Fruit fly (Drosophila melanogaster) whole organism, wandering third instar larva: ENCODE measurements around the gene CG4218.

Experiments used
- Abd-B ChIP-seq: fragments of >200 bp; optimal IDR thresholded peaks from 2 replicates; lab custom pipeline; 2017; ENCODE audit warnings: missing biosample characterization, missing genetic modification characterization
- CG32264 ChIP-seq: fragments of 200-800 bp; sonication (Bioruptor generic); optimal IDR thresholded peaks from 2 replicates; lab custom pipeline; 2016; ENCODE audit warnings: missing biosample characterization, missing genetic modification characterization
- CG9705 ChIP-seq: fragments of 200-800 bp; sonication (Bioruptor generic); optimal IDR thresholded peaks from 2 replicates; lab custom pipeline; 2018; ENCODE audit warnings: missing biosample characterization, mild to moderate bottlenecking, missing genetic modification characterization
- CrebA ChIP-seq: fragments of 200-800 bp; sonication (Bioruptor generic); optimal IDR thresholded peaks from 2 replicates; lab custom pipeline; 2016; ENCODE audit warnings: missing biosample characterization, mild to moderate bottlenecking, missing genetic modification characterization, borderline replicate concordance
- Dfd ChIP-seq: fragments of >200 bp; optimal IDR thresholded peaks from 2 replicates; lab custom pipeline; 2017; ENCODE audit warnings: missing biosample characterization, missing genetic modification characterization
- Dif ChIP-seq: fragments of 200-275, 200-300 bp; sonication (Bioruptor generic); optimal IDR thresholded peaks from 2 replicates; lab custom pipeline; 2018; ENCODE audit warnings: missing biosample characterization, missing genetic modification characterization; ENCODE audit not compliant: partially characterized antibody
- GATAd ChIP-seq: sonication (Bioruptor generic); optimal IDR thresholded peaks from 2 replicates; lab custom pipeline; 2016; ENCODE audit warnings: missing biosample characterization, missing genetic modification characterization
- HLH106 ChIP-seq: fragments of 200-800 bp; optimal IDR thresholded peaks from 3 replicates; lab custom pipeline; 2019; ENCODE audit warnings: missing biosample characterization, mild to moderate bottlenecking, missing genetic modification characterization, moderate library complexity
- Hnf4 ChIP-seq: fragments of 200-800 bp; sonication (Bioruptor generic); optimal IDR thresholded peaks from 2 replicates; lab custom pipeline; 2016; ENCODE audit warnings: missing biosample characterization, mild to moderate bottlenecking, missing genetic modification characterization
- Hr78 ChIP-seq: fragments of >200 bp; optimal IDR thresholded peaks from 2 replicates; lab custom pipeline; 2017; ENCODE audit warnings: missing biosample characterization, missing genetic modification characterization
- Jra ChIP-seq: sonication (Bioruptor generic); optimal IDR thresholded peaks from 2 replicates; lab custom pipeline; 2016; ENCODE audit warnings: missing biosample characterization, missing genetic modification characterization
- Mio ChIP-seq: sonication (Bioruptor generic); optimal IDR thresholded peaks from 2 replicates; lab custom pipeline; 2016; ENCODE audit warnings: missing biosample characterization, missing genetic modification characterization
- Myc ChIP-seq: fragments of >200 bp; optimal IDR thresholded peaks from 2 replicates; lab custom pipeline; 2017
- N ChIP-seq: fragments of >200 bp; optimal IDR thresholded peaks from 2 replicates; lab custom pipeline; 2018; ENCODE audit warnings: missing biosample characterization, missing external identifiers, missing genetic modification characterization
- OdsH ChIP-seq: fragments of 200-800 bp; sonication (Bioruptor generic); optimal IDR thresholded peaks from 2 replicates; lab custom pipeline; 2016; ENCODE audit warnings: missing biosample characterization, mild to moderate bottlenecking, missing genetic modification characterization
- Rel ChIP-seq, 2 experiments: fragments of 200-800 bp; sonication (Bioruptor generic) in 1 of 2; optimal IDR thresholded peaks; 2 replicates in 1 of 2; 3 replicates in 1 of 2; lab custom pipeline; 2016 to 2019; ENCODE audit warnings: mild to moderate bottlenecking in 2 of 2, missing biosample characterization in 2 of 2, missing genetic modification characterization in 2 of 2, moderate library complexity in 1 of 2
- Sp1 ChIP-seq: fragments of 200-800 bp; sonication (Bioruptor generic); optimal IDR thresholded peaks from 3 replicates; lab custom pipeline; 2019; ENCODE audit warnings: missing biosample characterization, mild to moderate bottlenecking, missing genetic modification characterization, moderate library complexity
- br ChIP-seq: fragments of 200-800 bp; sonication (Bioruptor generic); optimal IDR thresholded peaks from 2 replicates; lab custom pipeline; 2016; ENCODE audit warnings: missing biosample characterization, missing genetic modification characterization
- brk ChIP-seq: fragments of 200-800 bp; sonication (Bioruptor generic); optimal IDR thresholded peaks from 2 replicates; lab custom pipeline; 2016; ENCODE audit warnings: missing biosample characterization, mild to moderate bottlenecking, missing genetic modification characterization
- dl ChIP-seq, 2 experiments: fragments of 175-275, 200-275 bp in 1 of 2; fragments of 200-275 bp in 1 of 2; sonication (Bioruptor generic); optimal IDR thresholded peaks; lab custom pipeline; 2018; ENCODE audit warnings: mild to moderate bottlenecking in 2 of 2, missing biosample characterization in 2 of 2, missing genetic modification characterization in 2 of 2, moderate library complexity in 2 of 2; ENCODE audit not compliant: partially characterized antibody in 2 of 2, insufficient read depth in 1 of 2
- dsf ChIP-seq: sonication (Bioruptor generic); optimal IDR thresholded peaks from 2 replicates; lab custom pipeline; 2016; ENCODE audit warnings: missing biosample characterization, missing genetic modification characterization, borderline replicate concordance
- ey ChIP-seq: fragments of 200-800 bp; sonication (Bioruptor generic); optimal IDR thresholded peaks from 2 replicates; lab custom pipeline; 2016; ENCODE audit warnings: missing biosample characterization, missing genetic modification characterization
- foxo ChIP-seq, 2 experiments: fragments of 200-800 bp; sonication (Bioruptor generic); optimal IDR thresholded peaks; 2 replicates in 1 of 2; 3 replicates in 1 of 2; lab custom pipeline; 2016 to 2017; ENCODE audit warnings: missing biosample characterization in 2 of 2, missing genetic modification characterization in 2 of 2
- fru ChIP-seq: fragments of 200-800 bp; sonication (Bioruptor generic); optimal IDR thresholded peaks from 3 replicates; lab custom pipeline; 2016; ENCODE audit warnings: missing biosample characterization, mild to moderate bottlenecking, missing genetic modification characterization
- h ChIP-seq: fragments of 200-800 bp; sonication (Bioruptor generic); optimal IDR thresholded peaks from 3 replicates; lab custom pipeline; 2016; ENCODE audit warnings: missing biosample characterization, mild to moderate bottlenecking, missing genetic modification characterization
- jim ChIP-seq: fragments of 175-275, 200-325 bp; sonication (Bioruptor generic); optimal IDR thresholded peaks from 2 replicates; lab custom pipeline; 2016; ENCODE audit warnings: missing biosample characterization, mild to moderate bottlenecking, missing genetic modification characterization
- lola ChIP-seq: fragments of >200 bp; optimal IDR thresholded peaks from 2 replicates; lab custom pipeline; 2017; ENCODE audit warnings: missing biosample characterization, missing genetic modification characterization
- pan ChIP-seq: fragments of >200 bp; optimal IDR thresholded peaks from 2 replicates; lab custom pipeline; 2017
- psq ChIP-seq: fragments of 200-800 bp; sonication (Bioruptor generic); optimal IDR thresholded peaks from 3 replicates; lab custom pipeline; 2017; ENCODE audit warnings: missing biosample characterization, mild to moderate bottlenecking, missing genetic modification characterization, moderate library complexity
- rgr ChIP-seq: fragments of 200-800 bp; sonication (Bioruptor generic); optimal IDR thresholded peaks from 3 replicates; lab custom pipeline; 2016; ENCODE audit warnings: missing biosample characterization, mild to moderate bottlenecking, missing genetic modification characterization
- sage ChIP-seq: fragments of 200-800 bp; sonication (Bioruptor generic); optimal IDR thresholded peaks from 2 replicates; lab custom pipeline; 2016; ENCODE audit warnings: missing biosample characterization, mild to moderate bottlenecking, missing genetic modification characterization
- sv ChIP-seq: fragments of 200-800 bp; sonication (Bioruptor generic); optimal IDR thresholded peaks from 3 replicates; lab custom pipeline; 2016; ENCODE audit warnings: missing biosample characterization, missing genetic modification characterization
- tai ChIP-seq: sonication (Bioruptor generic); optimal IDR thresholded peaks from 2 replicates; lab custom pipeline; 2016; ENCODE audit warnings: missing biosample characterization, missing genetic modification characterization
- usp ChIP-seq: fragments of >200 bp; optimal IDR thresholded peaks from 2 replicates; lab custom pipeline; 2017; ENCODE audit warnings: missing biosample characterization, missing genetic modification characterization
- woc ChIP-seq: sonication (Bioruptor generic); optimal IDR thresholded peaks from 2 replicates; lab custom pipeline; 2016; ENCODE audit warnings: missing biosample characterization, mild to moderate bottlenecking, missing genetic modification characterization

The CG4218 gene

DNA sequence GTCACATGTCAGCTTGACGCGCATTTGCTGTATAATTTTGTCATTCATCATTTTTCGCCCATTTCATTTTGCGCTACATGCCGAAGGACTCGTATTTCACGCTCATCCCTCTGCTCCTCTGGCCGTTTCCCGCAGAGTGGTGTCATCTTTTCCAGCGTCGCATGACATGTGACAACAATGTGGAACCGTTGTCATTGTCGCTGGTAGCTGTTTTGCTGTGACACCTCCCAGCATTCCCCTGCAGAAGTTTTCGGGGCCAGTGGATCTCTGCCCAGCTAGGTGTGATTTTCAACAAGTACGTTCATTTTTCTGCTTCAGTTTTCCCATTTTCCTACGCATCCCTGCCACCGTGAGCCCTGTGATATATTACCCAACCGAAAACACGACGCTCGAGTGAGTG lies 31.6 kb downstream of the CG4218 start:
- TF ChIP-seq tai (GFP tag; lab: Kevin White, UChicago) = no peak
- TF ChIP-seq rgr = no peak
- TF ChIP-seq foxo (GFP tag; optimal IDR thresholded peaks at IDR 0.05; lab: Kevin White, UChicago) = no peak
- no peak for TF ChIP-seq Rel (GFP tag; optimal IDR thresholded peaks at IDR 0.05; lab: Kevin White, UChicago)
- TF ChIP-seq Rel (tag; optimal IDR thresholded peaks at IDR 0.05; lab: Kevin White, UChicago) = no peak
- TF ChIP-seq CG32264 (GFP tag; lab: Kevin White, UChicago) = no peak

DNA sequence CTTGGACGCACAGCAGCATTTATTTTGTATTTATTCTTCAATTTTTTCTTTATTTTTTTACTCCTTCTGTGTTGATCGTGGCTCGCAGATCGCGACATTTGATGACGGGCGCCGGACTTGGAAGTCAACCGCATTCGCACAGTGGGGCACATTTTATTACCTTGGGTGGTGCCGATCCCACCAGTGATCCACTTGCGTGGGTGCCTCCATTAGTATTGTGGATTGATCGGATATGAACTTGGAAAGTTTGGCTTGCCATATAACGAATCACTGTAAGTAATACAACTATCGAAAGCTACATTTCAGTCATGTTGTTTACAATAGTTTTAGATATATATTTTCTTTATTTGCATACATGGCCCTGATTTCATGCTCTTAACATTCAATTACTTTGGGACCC lies 32.5 kb downstream of the CG4218 start:
- no peak for TF ChIP-seq Hnf4 (GFP tag; lab: Kevin White, UChicago)
- TF ChIP-seq Dfd = no peak
- TF ChIP-seq CG9705 (GFP tag; lab: Kevin White, UChicago) = no peak
- no peak for TF ChIP-seq usp (GFP tag; lab: Kevin White, UChicago)
- no peak for TF ChIP-seq ey (GFP tag; lab: Kevin White, UChicago)
- no peak for TF ChIP-seq N (GFP tag; lab: Kevin White, UChicago)
- no peak for TF ChIP-seq Hr78 (GFP tag; lab: Kevin White, UChicago)

DNA sequence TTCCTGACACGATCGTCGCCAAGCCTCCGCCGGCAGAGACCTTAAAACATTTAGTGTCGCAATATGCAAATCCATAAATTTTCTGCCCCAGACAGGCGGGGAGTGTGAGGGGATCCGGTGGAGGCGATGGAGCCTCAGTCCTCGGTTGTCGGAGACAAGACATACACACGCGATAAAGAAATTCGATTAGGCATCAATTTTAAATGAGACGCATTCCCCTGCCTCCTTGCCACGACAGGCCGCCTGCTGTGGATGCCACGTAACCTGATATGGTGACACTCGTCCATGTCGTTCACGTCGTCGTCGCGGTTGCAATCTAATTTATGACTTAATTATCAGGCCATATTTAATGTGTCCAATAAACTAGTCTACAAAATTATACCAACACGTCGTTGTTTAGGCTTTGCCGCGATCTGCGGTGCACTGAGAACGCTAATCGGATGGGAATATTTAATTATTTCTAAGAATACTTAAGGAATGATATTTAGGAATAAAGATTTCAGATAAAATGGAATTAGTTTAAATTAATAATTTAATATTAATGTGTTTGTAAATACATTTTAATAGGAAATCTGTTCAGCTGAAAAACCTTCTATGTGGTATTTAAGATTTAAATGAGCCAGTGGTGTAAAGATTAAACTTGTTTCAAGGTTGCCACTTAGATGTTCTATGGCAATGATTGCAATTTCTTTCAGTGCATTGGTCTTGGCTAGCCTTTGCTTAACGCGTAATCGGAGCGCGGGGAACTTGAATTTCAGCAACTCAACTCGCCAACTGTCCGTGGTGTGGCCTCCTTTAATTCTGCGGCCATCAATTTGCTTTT lies 33.5 kb downstream of the CG4218 start:
- TF ChIP-seq Jra (GFP tag; lab: Kevin White, UChicago) = no peak
- peak; percentile 55 for TF ChIP-seq OdsH (GFP tag; lab: Kevin White, UChicago)
- TF ChIP-seq pan (lab: Kevin White, UChicago) = no peak
- peak; percentile 61 for TF ChIP-seq rgr
- TF ChIP-seq sage = no peak
- peak; percentile 78 for TF ChIP-seq CrebA
- no peak for TF ChIP-seq sv (GFP tag; lab: Kevin White, UChicago)
- TF ChIP-seq psq (GFP tag; lab: Kevin White, UChicago) = peak; percentile 7
- no peak for TF ChIP-seq jim (GFP tag; lab: Kevin White, UChicago)
- TF ChIP-seq h = peak; percentile 32
- peak; percentile 50 for TF ChIP-seq HLH106 (tag; lab: Kevin White, UChicago)
- peak; percentile 10 for TF ChIP-seq Hnf4 (GFP tag; lab: Kevin White, UChicago)
- TF ChIP-seq Rel (GFP tag; optimal IDR thresholded peaks at IDR 0.05; lab: Kevin White, UChicago) = no peak
- peak; percentile 45 for TF ChIP-seq Rel (tag; optimal IDR thresholded peaks at IDR 0.05; lab: Kevin White, UChicago)
- TF ChIP-seq Sp1 = peak; percentile 49
- TF ChIP-seq ey (GFP tag; lab: Kevin White, UChicago) = peak; percentile 14
- peak in 1 of 2 experiments; percentile 66 for TF ChIP-seq foxo (GFP tag; optimal IDR thresholded peaks at IDR 0.05; lab: Kevin White, UChicago)
- peak; percentile 42 for TF ChIP-seq fru (GFP tag; lab: Kevin White, UChicago)
- no peak for TF ChIP-seq tai (GFP tag; lab: Kevin White, UChicago)
- no peak for TF ChIP-seq lola (GFP tag; lab: Kevin White, UChicago)
- TF ChIP-seq Mio (GFP tag; lab: Kevin White, UChicago) = no peak
- TF ChIP-seq GATAd (GFP tag; lab: Kevin White, UChicago) = no peak
- TF ChIP-seq dl (GFP tag; optimal IDR thresholded peaks at IDR 0.05; lab: Kevin White, UChicago; ENCODE audit: insufficient read depth in 1 of 2, partially characterized antibody in 2 of 2) = no peak
- TF ChIP-seq br (GFP tag; lab: Kevin White, UChicago) = no peak
- TF ChIP-seq, all 38 proteins: peak for 12

DNA sequence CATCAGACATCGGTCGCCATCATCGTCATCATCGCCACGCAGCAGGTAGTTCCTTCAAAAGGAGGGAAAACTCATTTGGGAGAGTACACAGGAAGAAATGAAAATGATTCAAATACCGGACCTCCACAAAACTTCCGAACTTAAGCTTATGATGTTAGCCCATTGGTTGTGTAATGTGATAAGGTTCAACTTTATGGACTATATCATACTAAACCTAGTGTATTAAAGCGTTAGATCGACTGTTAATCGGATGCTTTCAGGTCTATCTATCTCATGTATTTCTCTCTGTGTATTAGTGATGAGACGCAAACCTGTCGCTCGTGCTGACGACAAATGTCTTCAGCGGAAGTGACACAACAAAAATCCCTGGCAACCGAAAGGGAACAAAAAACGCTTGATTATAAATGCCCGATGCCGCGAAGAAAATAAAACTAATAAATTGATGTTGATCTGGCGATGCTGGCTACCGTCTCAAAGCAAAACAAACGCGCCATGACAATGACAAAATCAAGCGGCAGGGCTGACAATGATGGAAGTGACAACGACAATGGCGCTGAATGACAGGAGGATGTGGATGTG lies 36.0 kb downstream of the CG4218 start:
- TF ChIP-seq foxo (GFP tag; optimal IDR thresholded peaks at IDR 0.05; lab: Kevin White, UChicago) (peak in 1 of 2 experiments; percentile 66), pan (lab: Kevin White, UChicago) (no peak), dsf (GFP tag; lab: Kevin White, UChicago) (no peak), br (GFP tag; lab: Kevin White, UChicago) (peak; percentile 61), dl (GFP tag; optimal IDR thresholded peaks at IDR 0.05; lab: Kevin White, UChicago; ENCODE audit: insufficient read depth in 1 of 2, partially characterized antibody in 2 of 2) (no peak), Jra (GFP tag; lab: Kevin White, UChicago) (peak; percentile 12), N (GFP tag; lab: Kevin White, UChicago) (no peak), CrebA (no peak), OdsH (GFP tag; lab: Kevin White, UChicago) (peak; percentile 63), CG9705 (GFP tag; lab: Kevin White, UChicago) (no peak), h (peak; percentile 66), CG32264 (GFP tag; lab: Kevin White, UChicago) (peak; percentile 1), sage (no peak), Rel (GFP tag; optimal IDR thresholded peaks at IDR 0.05; lab: Kevin White, UChicago) (no peak), Rel (tag; optimal IDR thresholded peaks at IDR 0.05; lab: Kevin White, UChicago) (no peak), Hr78 (GFP tag; lab: Kevin White, UChicago) (no peak), rgr (peak; percentile 57), tai (GFP tag; lab: Kevin White, UChicago) (no peak), lola (GFP tag; lab: Kevin White, UChicago) (no peak), Hnf4 (GFP tag; lab: Kevin White, UChicago) (peak; percentile 21), ey (GFP tag; lab: Kevin White, UChicago) (peak; percentile 60), Sp1 (peak; percentile 51), usp (GFP tag; lab: Kevin White, UChicago) (no peak), psq (GFP tag; lab: Kevin White, UChicago) (peak; percentile 50), Mio (GFP tag; lab: Kevin White, UChicago) (no peak), sv (GFP tag; lab: Kevin White, UChicago) (peak; percentile 56), Dfd (no peak), Myc (no peak), fru (GFP tag; lab: Kevin White, UChicago) (peak; percentile 71), Abd-B (no peak), HLH106 (tag; lab: Kevin White, UChicago) (peak; percentile 56), Dif (GFP tag; lab: Kevin White, UChicago) (no peak), brk (GFP tag; lab: Kevin White, UChicago) (no peak), woc (GFP tag; lab: Kevin White, UChicago) (peak; percentile 35)
